Worm (Caenorhabditis elegans) whole organism, L1 larva: ENCODE measurements around the gene ZK250.14.

Source experiments
- pqm-1 ChIP-seq: sonication (generic microtip); optimal IDR thresholded peaks from 3 replicates; lab custom pipeline; 2017; ENCODE audit warnings: missing biosample characterization, missing genetic modification characterization
- snpc-4 ChIP-seq: fragments of 150-350 bp; optimal IDR thresholded peaks from 2 replicates; lab custom pipeline; 2014; ENCODE audit warnings: missing biosample characterization, missing genetic modification characterization

DNA sequence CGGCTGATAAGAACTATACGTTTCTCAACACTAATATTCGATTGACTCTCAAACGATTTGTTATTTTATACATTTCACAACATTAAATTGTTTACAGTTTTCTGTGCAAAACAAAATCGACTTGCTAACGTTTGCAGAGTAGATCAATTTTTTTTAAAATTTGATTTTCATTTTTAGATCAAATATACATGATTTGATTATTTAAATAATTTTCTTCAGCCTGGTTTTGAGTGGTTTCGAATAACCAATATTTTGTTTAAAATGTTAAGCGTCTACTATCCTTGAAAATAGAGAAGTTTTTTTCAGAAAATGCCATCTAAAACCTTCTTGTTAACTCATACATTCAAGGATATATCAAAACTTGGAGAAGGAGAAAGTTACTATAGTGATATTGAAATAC is 48.7 kb upstream of the ZK250.14 start, which contains the start of gene math-21:
- TF ChIP-seq snpc-4 (tag; lab: Kevin White, UChicago) (no peak), pqm-1 (no peak)
